Fruit fly (Drosophila melanogaster) whole organism, embryonic: ENCODE measurements around the gene Nle.

ENCODE experiments used
- BEAF-32 ChIP-seq: fragments of 200-800 bp; sonication (Bioruptor generic); optimal IDR thresholded peaks from 3 replicates; lab custom pipeline; 2017; ENCODE audit warnings: missing biosample characterization, missing genetic modification characterization, mild to moderate bottlenecking, moderate library complexity, missing genetic modification reagents
- CG10267 ChIP-seq: fragments of 200-800 bp; sonication (Bioruptor generic); optimal IDR thresholded peaks from 2 replicates; lab custom pipeline; 2018; ENCODE audit warnings: missing biosample characterization, mild to moderate bottlenecking, missing genetic modification characterization, moderate library complexity
- CG10654 ChIP-seq: fragments of 200-800 bp; sonication (Bioruptor generic); optimal IDR thresholded peaks from 2 replicates; lab custom pipeline; 2016; ENCODE audit warnings: missing biosample characterization, missing genetic modification characterization
- CG11247 ChIP-seq: fragments of 200-800 bp; sonication (Bioruptor generic); IDR thresholded peaks from 2 replicates; pipeline ENCODE4 v1.3.6; 2022; ENCODE audit warnings: missing biosample characterization, missing genetic modification characterization
- CG12155 ChIP-seq: fragments of 200-800 bp; sonication (Bioruptor generic); optimal IDR thresholded peaks from 3 replicates; lab custom pipeline; 2016; ENCODE audit warnings: missing biosample characterization, missing genetic modification characterization
- CG12299 ChIP-seq: fragments of 200-800 bp; sonication (Bioruptor generic); optimal IDR thresholded peaks from 2 replicates; lab custom pipeline; 2018; ENCODE audit warnings: missing biosample characterization, mild to moderate bottlenecking, missing genetic modification characterization
- CG13424 ChIP-seq: fragments of 200-800 bp; sonication (Bioruptor generic); optimal IDR thresholded peaks from 2 replicates; lab custom pipeline; 2019; ENCODE audit warnings: missing biosample characterization, mild to moderate bottlenecking, missing genetic modification characterization, moderate library complexity
- CG1647 ChIP-seq: fragments of 200-800 bp; sonication (Bioruptor generic); optimal IDR thresholded peaks from 3 replicates; lab custom pipeline; 2016; ENCODE audit warnings: missing biosample characterization, missing genetic modification characterization
- CG17568 ChIP-seq: fragments of 200-800 bp; sonication (Bioruptor generic); optimal IDR thresholded peaks from 2 replicates; lab custom pipeline; 2018; ENCODE audit warnings: missing biosample characterization, mild to moderate bottlenecking, missing genetic modification characterization, moderate library complexity
- CG17612 ChIP-seq: fragments of 200-800 bp; sonication (Bioruptor generic); IDR thresholded peaks from 2 replicates; pipeline ENCODE4 v1.3.6; 2022; ENCODE audit warnings: missing biosample characterization, missing genetic modification characterization
- CG17912 ChIP-seq: fragments of 200-800 bp; sonication (Bioruptor generic); optimal IDR thresholded peaks from 2 replicates; lab custom pipeline; 2018; ENCODE audit warnings: missing biosample characterization, mild to moderate bottlenecking, missing genetic modification characterization
- CG18619 ChIP-seq: fragments of 200-800 bp; sonication (Bioruptor generic); optimal IDR thresholded peaks from 3 replicates; lab custom pipeline; 2017; ENCODE audit warnings: missing biosample characterization, mild to moderate bottlenecking, missing genetic modification characterization
- CG2116 ChIP-seq: fragments of 200-800 bp; sonication (Bioruptor generic); optimal IDR thresholded peaks from 3 replicates; lab custom pipeline; 2018; ENCODE audit warnings: missing biosample characterization, mild to moderate bottlenecking, missing genetic modification characterization
- CG30403 ChIP-seq: fragments of 200-800 bp; sonication (Bioruptor generic); optimal IDR thresholded peaks from 3 replicates; lab custom pipeline; 2016; ENCODE audit warnings: missing biosample characterization, missing genetic modification characterization
- CG34422 ChIP-seq: fragments of 200-800 bp; sonication (Bioruptor generic); IDR thresholded peaks from 3 replicates; pipeline ENCODE4 v1.3.6; 2022; ENCODE audit warnings: missing biosample characterization, missing genetic modification characterization
- CG4730 ChIP-seq: fragments of 200-800 bp; sonication (Bioruptor generic); IDR thresholded peaks from 2 replicates; pipeline ENCODE4 v1.3.6; 2022; ENCODE audit warnings: missing biosample characterization, missing genetic modification characterization
- CG6272 ChIP-seq: fragments of 200-800 bp; sonication (Bioruptor generic); IDR thresholded peaks from 2 replicates; pipeline ENCODE4 v1.3.6; 2022; ENCODE audit warnings: missing biosample characterization, missing genetic modification characterization
- CG7786 ChIP-seq: fragments of 200-800 bp; sonication (Bioruptor generic); optimal IDR thresholded peaks from 2 replicates; lab custom pipeline; 2016; ENCODE audit warnings: missing biosample characterization, missing genetic modification characterization
- CG7839 ChIP-seq: fragments of 200-800 bp; sonication (Bioruptor generic); optimal IDR thresholded peaks from 3 replicates; lab custom pipeline; 2018; ENCODE audit warnings: missing biosample characterization, mild to moderate bottlenecking, missing genetic modification characterization, moderate library complexity
- CG9609 ChIP-seq: fragments of 200-800 bp; sonication (Bioruptor generic); optimal IDR thresholded peaks from 3 replicates; lab custom pipeline; 2016; ENCODE audit warnings: missing biosample characterization, missing genetic modification characterization
- CG9797 ChIP-seq: fragments of 200-800 bp; sonication (Bioruptor generic); optimal IDR thresholded peaks from 3 replicates; lab custom pipeline; 2018; ENCODE audit warnings: missing biosample characterization, mild to moderate bottlenecking, missing genetic modification characterization
- CG9932 ChIP-seq: fragments of 200-800 bp; sonication (Bioruptor generic); IDR thresholded peaks from 2 replicates; pipeline ENCODE4 v1.3.6; 2022; ENCODE audit warnings: missing biosample characterization, missing genetic modification characterization
- Dll ChIP-seq: fragments of 200-800 bp; sonication (Bioruptor generic); IDR thresholded peaks from 4 replicates; pipeline ENCODE4 v1.3.6; 2022; ENCODE audit warnings: missing biosample characterization, missing genetic modification characterization; ENCODE audit not compliant: partially characterized antibody
- Doc3 ChIP-seq: fragments of 200-800 bp; sonication (Bioruptor generic); IDR thresholded peaks from 3 replicates; pipeline ENCODE4 v1.3.6; 2022; ENCODE audit warnings: missing biosample characterization, missing genetic modification characterization; ENCODE audit not compliant: partially characterized antibody
- ERR ChIP-seq: fragments of 200-800 bp; sonication (Bioruptor generic); optimal IDR thresholded peaks from 2 replicates; lab custom pipeline; 2016; ENCODE audit warnings: missing biosample characterization, missing genetic modification characterization
- Gug ChIP-seq: fragments of 200-800 bp; sonication (Bioruptor generic); IDR thresholded peaks from 4 replicates; pipeline ENCODE4 v1.3.6; 2022; ENCODE audit warnings: missing biosample characterization, missing genetic modification characterization
- HHEX ChIP-seq: fragments of 200-800 bp; sonication (Bioruptor generic); optimal IDR thresholded peaks from 3 replicates; lab custom pipeline; 2017; ENCODE audit warnings: missing biosample characterization, mild to moderate bottlenecking, missing genetic modification characterization, missing genetic modification reagents
- HmgZ ChIP-seq: fragments of 200-800 bp; sonication (Bioruptor generic); optimal IDR thresholded peaks from 2 replicates; lab custom pipeline; 2018; ENCODE audit warnings: missing biosample characterization, mild to moderate bottlenecking, missing genetic modification characterization
- Hmr ChIP-seq: fragments of 200-800 bp; sonication (Bioruptor generic); optimal IDR thresholded peaks from 3 replicates; lab custom pipeline; 2017; ENCODE audit warnings: mild to moderate bottlenecking, missing biosample characterization, missing genetic modification reagents, missing genetic modification characterization
- Lim3 ChIP-seq: fragments of 200-800 bp; sonication (Bioruptor generic); IDR thresholded peaks from 2 replicates; pipeline ENCODE4 v1.3.6; 2022; ENCODE audit warnings: missing biosample characterization, missing genetic modification characterization
- Lpt ChIP-seq: fragments of >200 bp; optimal IDR thresholded peaks from 2 replicates; lab custom pipeline; 2018; ENCODE audit warnings: missing biosample characterization, missing genetic modification characterization
- Scr ChIP-seq: fragments of 200-800 bp; sonication (Bioruptor generic); IDR thresholded peaks from 2 replicates; pipeline ENCODE4 v1.3.6; 2022; ENCODE audit warnings: missing biosample characterization, missing genetic modification characterization; ENCODE audit not compliant: partially characterized antibody
- Trl ChIP-seq, 3 experiments: fragments of >200 bp in 2 of 3; fragments of 200-800 bp in 1 of 3; sonication (Bioruptor generic) in 1 of 3; optimal IDR thresholded peaks; 2 replicates in 1 of 3; 3 replicates in 2 of 3; lab custom pipeline; 2016 to 2017; ENCODE audit warnings: missing biosample characterization in 1 of 3, missing genetic modification characterization in 1 of 3
- chif ChIP-seq, 2 experiments: fragments of 200-800 bp; sonication (Bioruptor generic); optimal IDR thresholded peaks; 3 replicates each; lab custom pipeline; 2016; ENCODE audit warnings: missing biosample characterization in 2 of 2, missing genetic modification characterization in 2 of 2
- dmrt99B ChIP-seq: fragments of 200-800 bp; sonication (Bioruptor generic); optimal IDR thresholded peaks from 2 replicates; lab custom pipeline; 2018; ENCODE audit warnings: missing biosample characterization, mild to moderate bottlenecking, missing genetic modification characterization, moderate library complexity
- gfzf ChIP-seq: fragments of 200-800 bp; sonication (Bioruptor generic); optimal IDR thresholded peaks from 2 replicates; lab custom pipeline; 2016; ENCODE audit warnings: missing biosample characterization, mild to moderate bottlenecking, missing genetic modification characterization, moderate library complexity
- hb ChIP-seq: fragments of 200-800 bp; sonication (Bioruptor generic); IDR thresholded peaks from 3 replicates; pipeline ENCODE4 v1.3.6; 2022; ENCODE audit warnings: missing biosample characterization, missing genetic modification characterization; ENCODE audit not compliant: partially characterized antibody
- hkb ChIP-seq, 2 experiments: fragments of 200-800 bp in 1 of 2; fragments of >200 bp in 1 of 2; sonication (Bioruptor generic) in 1 of 2; IDR thresholded peaks in 1 of 2; optimal IDR thresholded peaks in 1 of 2; 2 replicates each; pipeline versions ENCODE4 v1.3.6 to Lab custom; 2017 to 2022; ENCODE audit warnings: missing biosample characterization in 1 of 2, missing genetic modification characterization in 1 of 2
- lbe ChIP-seq: fragments of 200-800 bp; sonication (Bioruptor generic); optimal IDR thresholded peaks from 2 replicates; lab custom pipeline; 2016; ENCODE audit warnings: missing biosample characterization, mild to moderate bottlenecking, missing genetic modification characterization
- lov ChIP-seq, 2 experiments: fragments of 200-800 bp in 1 of 2; fragments of >200 bp in 1 of 2; sonication (Bioruptor generic) in 1 of 2; IDR thresholded peaks in 1 of 2; optimal IDR thresholded peaks in 1 of 2; 2 replicates in 1 of 2; 3 replicates in 1 of 2; pipeline versions ENCODE4 v1.3.6 to Lab custom; 2017 to 2022; ENCODE audit warnings: missing biosample characterization in 1 of 2, missing genetic modification characterization in 1 of 2
- nerfin-2 ChIP-seq: fragments of 200-800 bp; sonication (Bioruptor generic); IDR thresholded peaks from 2 replicates; pipeline ENCODE4 v1.3.6; 2022; ENCODE audit warnings: missing biosample characterization, missing genetic modification characterization; ENCODE audit not compliant: partially characterized antibody
- sima ChIP-seq: fragments of 200-800 bp; sonication (Bioruptor generic); optimal IDR thresholded peaks from 2 replicates; lab custom pipeline; 2016; ENCODE audit warnings: missing biosample characterization, missing genetic modification characterization
- so ChIP-seq: fragments of 200-800 bp; sonication (Bioruptor generic); IDR thresholded peaks from 3 replicates; pipeline ENCODE4 v1.3.6; 2022; ENCODE audit warnings: missing biosample characterization, missing genetic modification characterization
- tna ChIP-seq: fragments of 200-800 bp; sonication (Bioruptor generic); IDR thresholded peaks from 2 replicates; pipeline ENCODE4 v1.3.6; 2022; ENCODE audit warnings: missing biosample characterization, missing genetic modification characterization; ENCODE audit not compliant: partially characterized antibody
- trem ChIP-seq: fragments of 200-800 bp; optimal IDR thresholded peaks from 3 replicates; lab custom pipeline; 2019; ENCODE audit warnings: missing biosample characterization, mild to moderate bottlenecking, missing genetic modification characterization, moderate library complexity

Gene Nle

DNA sequence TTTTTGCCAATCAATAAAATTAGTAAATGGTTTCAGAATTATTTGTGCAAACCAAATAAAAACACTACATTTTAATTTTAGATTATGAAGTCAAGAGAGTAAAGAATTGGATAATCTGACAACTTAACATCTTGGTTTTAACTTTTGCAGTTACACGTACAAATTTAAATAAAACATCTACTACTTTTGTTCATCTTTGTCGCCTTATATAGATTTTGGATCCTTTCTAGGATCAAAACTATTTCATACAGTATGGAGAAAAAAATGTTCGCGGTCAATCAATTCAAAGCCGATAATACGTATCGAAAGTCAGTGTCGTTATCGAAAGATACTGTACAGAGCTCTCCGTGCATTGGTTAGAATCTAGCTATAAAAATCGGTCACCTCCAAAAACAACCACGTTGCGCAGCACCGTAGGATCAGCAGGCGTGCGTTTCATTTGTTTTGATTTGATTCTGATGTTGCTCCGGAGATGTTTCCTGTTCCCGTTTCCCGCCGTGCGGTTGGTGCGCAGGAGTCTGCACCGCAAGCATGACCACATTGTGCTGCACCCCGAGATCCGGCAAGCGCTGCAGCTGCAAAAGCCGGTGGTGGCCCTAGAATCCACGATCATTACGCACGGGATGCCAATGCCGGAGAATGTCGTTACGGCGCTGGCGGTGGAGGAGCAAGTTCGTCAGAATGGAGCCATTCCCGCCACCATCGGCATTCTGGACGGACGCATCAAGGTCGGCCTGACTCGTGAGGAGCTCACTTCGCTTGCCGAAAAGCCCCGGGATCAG is 4.0 kb downstream of the Nle start, which contains the start of the genes uncNacbeta and CG2794 (continued):
- TF ChIP-seq sima (GFP tag; lab: Kevin White, UChicago) (no peak), CG13424 (tag; lab: Kevin White, UChicago) (no peak), CG34422 (GFP tag; lab: Robert Waterston, UW) (peak; percentile 48; the same call in 1 of the 3 replicates), chif (GFP tag; optimal IDR thresholded peaks at IDR 0.05; lab: Kevin White, UChicago) (no peak), so (GFP tag; lab: Robert Waterston, UW) (no peak), CG7839 (no peak), hb (GFP tag; lab: Robert Waterston, UW) (peak; percentile 74; the same call in 2 of the 3 replicates), HHEX (no peak), lov (optimal IDR thresholded peaks at IDR 0.05; lab: Kevin White, UChicago) (no peak), lov (GFP tag; IDR thresholded peaks at IDR 0.05; lab: Robert Waterston, UW) (0 out of 3 replicates have a peak, but pooled peaks have one; percentile 18), CG4730 (GFP tag; lab: Robert Waterston, UW) (no peak), Hmr (GFP tag; lab: Kevin White, UChicago) (no peak), gfzf (peak; percentile 22), CG12155 (GFP tag; lab: Kevin White, UChicago) (no peak), dmrt99B (tag; lab: Kevin White, UChicago) (no peak), CG18619 (GFP tag; lab: Kevin White, UChicago) (no peak), CG10267 (peak; percentile 38), tna (peak; percentile 83), CG2116 (GFP tag; lab: Kevin White, UChicago) (peak; percentile 90), Lpt (GFP tag; lab: Kevin White, UChicago) (no peak), CG17568 (GFP tag; lab: Kevin White, UChicago) (no peak), Scr (peak; percentile 60), Dll (GFP tag; lab: Robert Waterston, UW) (peak; percentile 73), Trl (optimal IDR thresholded peaks at IDR 0.05; lab: Kevin White, UChicago) (no peak), Trl (GFP tag; optimal IDR thresholded peaks at IDR 0.05; lab: Kevin White, UChicago) (no peak), trem (tag; lab: Kevin White, UChicago) (peak; percentile 39), CG11247 (GFP tag; lab: Robert Waterston, UW) (no peak; the same call in 1 of the 2 replicates), CG17912 (GFP tag; lab: Kevin White, UChicago) (no peak), CG12299 (tag; lab: Kevin White, UChicago) (no peak), Lim3 (GFP tag; lab: Robert Waterston, UW) (no peak), Gug (peak; percentile 24; the same call in 1 of the 4 replicates), hkb (optimal IDR thresholded peaks at IDR 0.05; lab: Kevin White, UChicago) (no peak), hkb (GFP tag; IDR thresholded peaks at IDR 0.05; lab: Robert Waterston, UW) (no peak), nerfin-2 (GFP tag; lab: Robert Waterston, UW) (peak; percentile 73), CG9609 (no peak), CG10654 (no peak), HmgZ (tag; lab: Kevin White, UChicago) (peak; percentile 54), ERR (GFP tag; lab: Kevin White, UChicago) (no peak), CG6272 (GFP tag; lab: Robert Waterston, UW) (0 out of 2 replicates have a peak, but pooled peaks have one; percentile 22), CG1647 (GFP tag; lab: Kevin White, UChicago) (no peak), CG7786 (GFP tag; lab: Kevin White, UChicago) (no peak), lbe (GFP tag; lab: Kevin White, UChicago) (no peak), CG9932 (GFP tag; lab: Robert Waterston, UW) (peak; percentile 55; the same call in 1 of the 2 replicates), BEAF-32 (GFP tag; lab: Kevin White, UChicago) (peak; percentile 66), CG30403 (GFP tag; lab: Kevin White, UChicago) (peak; percentile 10), CG9797 (peak; percentile 10), CG17612 (GFP tag; lab: Robert Waterston, UW) (no peak), Doc3 (GFP tag; lab: Robert Waterston, UW) (peak; percentile 68; the same call in 2 of the 3 replicates)
